Fruit fly (Drosophila melanogaster): ENCODE results near the gene dsh.
A peak's percentile ranks its signal among the peaks of the same experiment; 100 is the strongest.

dsh gene

DNA sequence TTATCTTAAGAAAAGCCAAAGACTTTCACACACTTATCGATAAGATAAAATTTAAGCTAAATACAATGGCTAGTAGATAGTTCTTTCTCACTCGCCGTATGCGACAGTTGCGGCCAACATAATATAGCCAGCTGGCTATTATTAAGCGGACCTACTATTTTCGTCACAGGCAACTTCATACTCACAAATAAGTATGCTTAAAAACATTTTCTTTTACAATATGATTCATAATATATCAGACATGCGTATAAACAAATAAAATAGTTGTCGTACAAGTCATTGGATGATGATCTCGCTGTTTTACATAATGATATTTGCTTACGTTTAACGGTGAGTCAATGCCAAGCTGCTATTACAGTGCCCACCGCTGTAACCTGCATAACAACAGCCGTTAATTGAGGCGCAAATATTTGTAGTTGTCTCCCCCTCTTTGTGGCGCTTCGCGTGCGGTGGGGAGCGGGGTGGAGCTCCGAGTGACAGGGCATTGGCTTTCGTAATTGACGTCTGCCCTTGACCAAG, 29.4 kb upstream of the dsh start (continued):
- TF ChIP-seq hbn (GFP tag; IDR thresholded peaks at IDR 0.05; ENCODE audit: partially characterized antibody) = no peak
- no peak for TF ChIP-seq dimm (GFP tag; IDR thresholded peaks at IDR 0.05)
- TF ChIP-seq CG8478 (optimal IDR thresholded peaks at IDR 0.05) = no peak
- TF ChIP-seq CG3847 (GFP tag; IDR thresholded peaks at IDR 0.05) = no peak; the same call in 1 of the 2 replicates
- no peak for TF ChIP-seq mld (GFP tag; IDR thresholded peaks at IDR 0.05; ENCODE audit: partially characterized antibody)
- peak; percentile 41; the same call in 1 of the 2 replicates for TF ChIP-seq Taf1 (GFP tag; IDR thresholded peaks at IDR 0.05)
- peak; percentile 29 for TF ChIP-seq CG1602 (GFP tag; optimal IDR thresholded peaks at IDR 0.05)
- TF ChIP-seq zen (tag; optimal IDR thresholded peaks at IDR 0.05) = peak; percentile 15
- TF ChIP-seq CG9437 (GFP tag; optimal IDR thresholded peaks at IDR 0.05) = peak; percentile 58
- peak; percentile 87 for TF ChIP-seq Ets65A (GFP tag)
- peak; percentile 78 for TF ChIP-seq bcd (GFP tag; optimal IDR thresholded peaks at IDR 0.05)
- no peak for TF ChIP-seq YL-1 (GFP tag; optimal IDR thresholded peaks at IDR 0.05)
- peak; percentile 75 for TF ChIP-seq ATbp (GFP tag; optimal IDR thresholded peaks at IDR 0.05)
- TF ChIP-seq CG3163 (GFP tag; optimal IDR thresholded peaks at IDR 0.05) = peak; percentile 32
- TF ChIP-seq Blimp-1 (GFP tag; optimal IDR thresholded peaks at IDR 0.05) = peak; percentile 78
- peak; percentile 82 for TF ChIP-seq CG11695 (GFP tag; IDR thresholded peaks at IDR 0.05)
- no peak for TF ChIP-seq repo (GFP tag; optimal IDR thresholded peaks at IDR 0.05)
- TF ChIP-seq hkb (optimal IDR thresholded peaks at IDR 0.05) = no peak
- TF ChIP-seq hkb (GFP tag; IDR thresholded peaks at IDR 0.05) = peak; percentile 72
- no peak for TF ChIP-seq Dip2 (GFP tag; IDR thresholded peaks at IDR 0.05)
- TF ChIP-seq CG3838 (GFP tag; optimal IDR thresholded peaks at IDR 0.05) = no peak
- TF ChIP-seq Fer1 (GFP tag; optimal IDR thresholded peaks at IDR 0.05) = peak; percentile 77
- TF ChIP-seq CG15269 (tag; optimal IDR thresholded peaks at IDR 0.05) = peak; percentile 80
- peak; percentile 46 for TF ChIP-seq CG6689 (GFP tag; IDR thresholded peaks at IDR 0.05)
- TF ChIP-seq Dp (GFP tag; optimal IDR thresholded peaks at IDR 0.05) = no peak
- peak; percentile 39 for TF ChIP-seq CG13894 (tag; optimal IDR thresholded peaks at IDR 0.05)
- no peak for TF ChIP-seq B-H2 (GFP tag; optimal IDR thresholded peaks at IDR 0.05)
- TF ChIP-seq HLH3B (GFP tag; IDR thresholded peaks at IDR 0.05) = peak; percentile 70
- peak; percentile 74 for TF ChIP-seq CG9727 (GFP tag; optimal IDR thresholded peaks at IDR 0.05)
- TF ChIP-seq CG18764 (GFP tag; optimal IDR thresholded peaks at IDR 0.05) = peak; percentile 44
- TF ChIP-seq Side (GFP tag; optimal IDR thresholded peaks at IDR 0.05) = peak; percentile 33
- peak; percentile 62 for TF ChIP-seq Drgx (GFP tag; IDR thresholded peaks at IDR 0.05)
- no peak for TF ChIP-seq CG15073 (GFP tag; optimal IDR thresholded peaks at IDR 0.05)
- no peak for TF ChIP-seq pita (GFP tag; optimal IDR thresholded peaks at IDR 0.05)
- peak; percentile 73 for TF ChIP-seq CG30403 (GFP tag; optimal IDR thresholded peaks at IDR 0.05)
- peak; percentile 40; the same call in 1 of the 2 replicates for TF ChIP-seq Oaz (GFP tag; IDR thresholded peaks at IDR 0.05)
- TF ChIP-seq CG17912 (GFP tag; optimal IDR thresholded peaks at IDR 0.05) = no peak
- no peak for TF ChIP-seq sima (GFP tag; optimal IDR thresholded peaks at IDR 0.05)
- peak; percentile 37 for TF ChIP-seq Nf-YC (tag; optimal IDR thresholded peaks at IDR 0.05)
- peak; percentile 59 for TF ChIP-seq Abd-B (GFP tag; optimal IDR thresholded peaks at IDR 0.05)
- TF ChIP-seq Vsx1 (GFP tag; optimal IDR thresholded peaks at IDR 0.05) = no peak
- no peak for TF ChIP-seq CG15479 (GFP tag; optimal IDR thresholded peaks at IDR 0.05)
- peak; percentile 56; the same call in 1 of the 3 replicates for TF ChIP-seq Dbx (GFP tag; IDR thresholded peaks at IDR 0.05)
- TF ChIP-seq Doc3 (GFP tag; IDR thresholded peaks at IDR 0.05; ENCODE audit: partially characterized antibody) = no peak
- peak; percentile 56 for TF ChIP-seq CG8924 (tag; optimal IDR thresholded peaks at IDR 0.05)
- TF ChIP-seq CG6765 (GFP tag; optimal IDR thresholded peaks at IDR 0.05) = peak; percentile 47
- no peak for TF ChIP-seq Neu2 (GFP tag; optimal IDR thresholded peaks at IDR 0.05; ENCODE audit: borderline replicate concordance)
- peak; percentile 42 for TF ChIP-seq CG15696 (tag; optimal IDR thresholded peaks at IDR 0.05)
- no peak for TF ChIP-seq CG30020 (tag; optimal IDR thresholded peaks at IDR 0.05)
- no peak for TF ChIP-seq CkIIα-i1 (GFP tag; IDR thresholded peaks at IDR 0.05)
- TF ChIP-seq nau (GFP tag; optimal IDR thresholded peaks at IDR 0.05) = no peak

All from whole organism, embryonic.